Worm (Caenorhabditis elegans) whole organism, early embryonic: ENCODE results near the gene pir-2.

Source experiments
- ama-1 ChIP-seq: fragments of 150-350 bp; optimal IDR thresholded peaks from 2 replicates; lab custom pipeline; 2014
- ceh-13 ChIP-seq: fragments of 200-800 bp; sonication (Bioruptor generic); optimal IDR thresholded peaks from 2 replicates; lab custom pipeline; 2018; ENCODE audit warnings: mild to moderate bottlenecking, missing genetic modification characterization, missing compliant biosample characterization
- ceh-36 ChIP-seq: sonication (generic microtip); optimal IDR thresholded peaks from 2 replicates; lab custom pipeline; 2016; ENCODE audit warnings: missing genetic modification characterization, inconsistent platforms, missing compliant biosample characterization
- flt-1 ChIP-seq: fragments of 200-800 bp; sonication (Bioruptor generic); IDR thresholded peaks from 2 replicates; pipeline ENCODE4 v1.3.6; 2022; ENCODE audit warnings: missing genetic modification characterization, missing compliant biosample characterization
- hmbx-1 ChIP-seq: sonication (generic microtip); optimal IDR thresholded peaks from 2 replicates; lab custom pipeline; 2016; ENCODE audit warnings: mild to moderate bottlenecking, missing genetic modification characterization, missing compliant biosample characterization
- hnd-1 ChIP-seq: sonication (generic microtip); optimal IDR thresholded peaks from 2 replicates; lab custom pipeline; 2016; ENCODE audit warnings: missing genetic modification characterization, missing compliant biosample characterization
- pes-1 ChIP-seq: fragments of 200-800 bp; sonication (Bioruptor generic); IDR thresholded peaks from 2 replicates; pipeline ENCODE4 v1.3.6; 2022; ENCODE audit warnings: missing genetic modification reagents, missing genetic modification characterization, missing compliant biosample characterization
- scrt-1 ChIP-seq: fragments of 200-800 bp; sonication (Bioruptor generic); IDR thresholded peaks from 2 replicates; pipeline ENCODE4 v1.3.6; 2022; ENCODE audit warnings: missing genetic modification characterization, missing compliant biosample characterization
- tbx-37 ChIP-seq: fragments of 200-800 bp; sonication (Bioruptor generic); conservative IDR thresholded peaks from 2 replicates; pipeline ENCODE4 v1.3.6; 2022; ENCODE audit warnings: missing genetic modification reagents, missing genetic modification characterization, missing compliant biosample characterization

ce11 chrIII:9485373-9485772 is 41.9 kb upstream of the pir-2 start, which contains the start of gene bre-3:
- no peak for TF ChIP-seq flt-1
- TF ChIP-seq ceh-13 (GFP tag; lab: Kevin White, UChicago) = no peak
- no peak for TF ChIP-seq tbx-37 (GFP tag; lab: Robert Waterston, UW)
- no peak for TF ChIP-seq scrt-1 (GFP tag; lab: Robert Waterston, UW)
- no peak for TF ChIP-seq ama-1 (lab: Kevin White, UChicago)
- no peak for TF ChIP-seq pes-1 (GFP tag; lab: Robert Waterston, UW)
- TF ChIP-seq hnd-1 (tag; lab: Kevin White, UChicago) = no peak
- TF ChIP-seq hmbx-1 (tag; lab: Kevin White, UChicago) = no peak
- no peak for TF ChIP-seq ceh-36 (tag; lab: Kevin White, UChicago)
